Worm (Caenorhabditis elegans) whole organism, young adult: ENCODE measurements around the gene F36H9.1.

Experiments
- B0261.1 ChIP-seq: sonication (generic microtip); optimal IDR thresholded peaks from 2 replicates; lab custom pipeline; 2016; ENCODE audit warnings: mild to moderate bottlenecking, missing genetic modification characterization, moderate library complexity, missing compliant biosample characterization
- F37B4.10 ChIP-seq: fragments of 200-800 bp; sonication (Bioruptor generic); IDR thresholded peaks from 2 replicates; pipeline ENCODE4 v1.3.6; 2022; ENCODE audit warnings: missing genetic modification characterization, missing compliant biosample characterization
- Y79H2A.3 ChIP-seq: fragments of 200-800 bp; sonication (Bioruptor generic); conservative IDR thresholded peaks from 2 replicates; pipeline ENCODE4 v1.3.6; 2022; ENCODE audit warnings: missing genetic modification reagents, missing genetic modification characterization, missing compliant biosample characterization
- ama-1 ChIP-seq, 3 experiments: fragments of 150-350 bp in 1 of 3; sonication (generic microtip) in 2 of 3; optimal IDR thresholded peaks; 2 replicates each; lab custom pipeline; 2014 to 2018; ENCODE audit warnings: missing biosample characterization in 2 of 3, missing genetic modification characterization in 2 of 3, missing genetic modification reagents in 2 of 3
- efl-1 ChIP-seq: fragments of 150-350 bp; optimal IDR thresholded peaks from 2 replicates; lab custom pipeline; 2014; ENCODE audit warnings: missing biosample characterization, missing genetic modification reagents, missing genetic modification characterization
- ets-4 ChIP-seq: fragments of 200-800 bp; sonication (Bioruptor generic); optimal IDR thresholded peaks from 2 replicates; lab custom pipeline; 2018; ENCODE audit warnings: mild to moderate bottlenecking, missing genetic modification characterization, missing compliant biosample characterization
- hlh-26 ChIP-seq: fragments of 200-800 bp; sonication (Bioruptor generic); conservative IDR thresholded peaks from 2 replicates; pipeline ENCODE4 v1.3.6; 2022; ENCODE audit warnings: missing genetic modification reagents, missing genetic modification characterization, missing compliant biosample characterization
- lin-35 ChIP-seq, 3 experiments: fragments of 150-350 bp in 2 of 3; sonication (generic microtip) in 1 of 3; optimal IDR thresholded peaks; 2 replicates each; lab custom pipeline; 2014 to 2018; ENCODE audit warnings: missing biosample characterization in 3 of 3, missing genetic modification characterization in 3 of 3, missing genetic modification reagents in 3 of 3
- pha-4 ChIP-seq: fragments of 150-350 bp; sonication (generic microtip); optimal IDR thresholded peaks from 2 replicates; lab custom pipeline; 2014; ENCODE audit warnings: missing biosample characterization, missing genetic modification reagents, missing genetic modification characterization
- snpc-4 ChIP-seq, 5 experiments: fragments of 150-350 bp in 1 of 5; sonication (generic microtip) in 4 of 5; optimal IDR thresholded peaks; 2 replicates each; lab custom pipeline; 2014 to 2018; ENCODE audit warnings: missing genetic modification characterization in 5 of 5, missing biosample characterization in 3 of 5, antibody characterized with exemption in 2 of 5, mild to moderate bottlenecking in 2 of 5, missing compliant biosample characterization in 2 of 5, missing genotype in 2 of 5, moderate library complexity in 2 of 5, missing genetic modification reagents in 1 of 5
- xnd-1 ChIP-seq: sonication (generic microtip); optimal IDR thresholded peaks from 2 replicates; lab custom pipeline; 2016; ENCODE audit warnings: missing genotype, missing genetic modification reagents, missing genetic modification characterization, missing compliant biosample characterization

- TF ChIP-seq B0261.1 (tag; lab: Kevin White, UChicago) (no peak), F37B4.10 (no peak), lin-35 (GFP tag; optimal IDR thresholded peaks at IDR 0.05; lab: Kevin White, UChicago) (no peak), efl-1 (GFP tag; lab: Kevin White, UChicago) (no peak), pha-4 (tag; lab: Kevin White, UChicago) (no peak), hlh-26 (GFP tag; lab: Robert Waterston, UW) (no peak), snpc-4 (GFP tag; optimal IDR thresholded peaks at IDR 0.05; lab: Kevin White, UChicago) (no peak), snpc-4 (tag; optimal IDR thresholded peaks at IDR 0.05; lab: Kevin White, UChicago) (no peak), xnd-1 (tag; lab: Kevin White, UChicago) (no peak), ets-4 (GFP tag; lab: Kevin White, UChicago) (no peak), ama-1 (optimal IDR thresholded peaks at IDR 0.05; lab: Kevin White, UChicago) (no peak), ama-1 (GFP tag; optimal IDR thresholded peaks at IDR 0.05; lab: Kevin White, UChicago) (no peak), Y79H2A.3 (GFP tag; lab: Robert Waterston, UW) (no peak)
Measured at ce11 chrV:1755589-1755988, 38.7 kb upstream of the F36H9.1 start, which contains the start of gene ZK697.14.
